Fruit fly (Drosophila melanogaster) whole organism, wandering third instar larva: ENCODE measurements around the gene lgs.

Experiments
- Dfd ChIP-seq: fragments of >200 bp; optimal IDR thresholded peaks from 2 replicates; lab custom pipeline; 2017; ENCODE audit warnings: missing biosample characterization, missing genetic modification characterization
- Dif ChIP-seq: fragments of 200-275, 200-300 bp; sonication (Bioruptor generic); optimal IDR thresholded peaks from 2 replicates; lab custom pipeline; 2018; ENCODE audit warnings: missing biosample characterization, missing genetic modification characterization; ENCODE audit not compliant: partially characterized antibody
- Hr78 ChIP-seq: fragments of >200 bp; optimal IDR thresholded peaks from 2 replicates; lab custom pipeline; 2017; ENCODE audit warnings: missing biosample characterization, missing genetic modification characterization
- Mio ChIP-seq: sonication (Bioruptor generic); optimal IDR thresholded peaks from 2 replicates; lab custom pipeline; 2016; ENCODE audit warnings: missing biosample characterization, missing genetic modification characterization
- h ChIP-seq: fragments of 200-800 bp; sonication (Bioruptor generic); optimal IDR thresholded peaks from 3 replicates; lab custom pipeline; 2016; ENCODE audit warnings: missing biosample characterization, mild to moderate bottlenecking, missing genetic modification characterization
- lola ChIP-seq: fragments of >200 bp; optimal IDR thresholded peaks from 2 replicates; lab custom pipeline; 2017; ENCODE audit warnings: missing biosample characterization, missing genetic modification characterization
- pan ChIP-seq: fragments of >200 bp; optimal IDR thresholded peaks from 2 replicates; lab custom pipeline; 2017
- rgr ChIP-seq: fragments of 200-800 bp; sonication (Bioruptor generic); optimal IDR thresholded peaks from 3 replicates; lab custom pipeline; 2016; ENCODE audit warnings: missing biosample characterization, mild to moderate bottlenecking, missing genetic modification characterization
- sage ChIP-seq: fragments of 200-800 bp; sonication (Bioruptor generic); optimal IDR thresholded peaks from 2 replicates; lab custom pipeline; 2016; ENCODE audit warnings: missing biosample characterization, mild to moderate bottlenecking, missing genetic modification characterization
- usp ChIP-seq: fragments of >200 bp; optimal IDR thresholded peaks from 2 replicates; lab custom pipeline; 2017; ENCODE audit warnings: missing biosample characterization, missing genetic modification characterization

dm6 chr4:406330-406729 lies 37.4 kb downstream of the lgs start:
- TF ChIP-seq Dfd (GFP tag; lab: Kevin White, UChicago) = no peak
- TF ChIP-seq Hr78 = no peak
- TF ChIP-seq Mio (GFP tag; lab: Kevin White, UChicago) = no peak
- no peak for TF ChIP-seq sage (GFP tag; lab: Kevin White, UChicago)
- TF ChIP-seq Dif = no peak
- no peak for TF ChIP-seq usp
- no peak for TF ChIP-seq pan
- no peak for TF ChIP-seq lola (GFP tag; lab: Kevin White, UChicago)
- TF ChIP-seq h (GFP tag; lab: Kevin White, UChicago) = no peak
- no peak for TF ChIP-seq rgr (GFP tag; lab: Kevin White, UChicago)
